Fruit fly (Drosophila melanogaster) whole organism, embryonic: ENCODE measurements around the gene CG14442.

ENCODE experiments used
- Atf3 ChIP-seq: fragments of 200-800 bp; sonication (Bioruptor generic); optimal IDR thresholded peaks from 3 replicates; lab custom pipeline; 2016; ENCODE audit warnings: missing biosample characterization, missing genetic modification characterization
- B-H1 ChIP-seq: fragments of 200-800 bp; sonication (Bioruptor generic); IDR thresholded peaks from 3 replicates; pipeline ENCODE4 v1.3.6; 2022; ENCODE audit warnings: missing biosample characterization, missing genetic modification characterization
- CG10366 ChIP-seq: fragments of 200-800 bp; sonication (Bioruptor generic); IDR thresholded peaks from 2 replicates; pipeline ENCODE4 v1.3.6; 2022; ENCODE audit warnings: missing biosample characterization, missing genetic modification characterization
- CG11085 ChIP-seq: fragments of 200-800 bp; sonication (Bioruptor generic); IDR thresholded peaks from 2 replicates; pipeline ENCODE4 v1.3.6; 2022; ENCODE audit warnings: missing biosample characterization, missing genetic modification characterization
- CG15601 ChIP-seq: fragments of 200-800 bp; sonication (Bioruptor generic); optimal IDR thresholded peaks from 3 replicates; lab custom pipeline; 2019; ENCODE audit warnings: missing biosample characterization, mild to moderate bottlenecking, missing genetic modification characterization, moderate library complexity
- CG16815 ChIP-seq: fragments of 200-800 bp; sonication (Bioruptor generic); optimal IDR thresholded peaks from 3 replicates; lab custom pipeline; 2017; ENCODE audit warnings: missing biosample characterization, mild to moderate bottlenecking, missing genetic modification characterization
- CG2875 ChIP-seq: fragments of 200-800 bp; sonication (Bioruptor generic); optimal IDR thresholded peaks from 2 replicates; lab custom pipeline; 2017; ENCODE audit warnings: missing biosample characterization, mild to moderate bottlenecking, missing genetic modification characterization, missing genetic modification reagents
- CG4820 ChIP-seq: fragments of 200-800 bp; sonication (Bioruptor generic); optimal IDR thresholded peaks from 3 replicates; lab custom pipeline; 2016; ENCODE audit warnings: missing biosample characterization, missing genetic modification characterization
- CG4854 ChIP-seq: fragments of 200-800 bp; sonication (Bioruptor generic); optimal IDR thresholded peaks from 2 replicates; lab custom pipeline; 2016; ENCODE audit warnings: missing biosample characterization, missing genetic modification characterization, inconsistent platforms
- CG5953 ChIP-seq: fragments of 200-800 bp; sonication (Bioruptor generic); IDR thresholded peaks from 2 replicates; pipeline ENCODE4 v1.3.6; 2022; ENCODE audit warnings: missing biosample characterization, missing genetic modification characterization
- CG7963 ChIP-seq: fragments of 200-800 bp; sonication (Bioruptor generic); IDR thresholded peaks from 3 replicates; pipeline ENCODE4 v1.3.6; 2022; ENCODE audit warnings: missing biosample characterization, missing genetic modification characterization; ENCODE audit not compliant: partially characterized antibody
- CG9727 ChIP-seq: fragments of 200-800 bp; sonication (Bioruptor generic); optimal IDR thresholded peaks from 3 replicates; lab custom pipeline; 2017; ENCODE audit warnings: missing biosample characterization, mild to moderate bottlenecking, missing genetic modification characterization
- CHES-1-like ChIP-seq: fragments of 200-800 bp; sonication (Bioruptor generic); optimal IDR thresholded peaks from 2 replicates; lab custom pipeline; 2016; ENCODE audit warnings: missing biosample characterization, missing genetic modification characterization
- CTCF ChIP-seq: fragments of 200-800 bp; sonication (Bioruptor generic); optimal IDR thresholded peaks from 2 replicates; lab custom pipeline; 2017; ENCODE audit warnings: missing biosample characterization, mild to moderate bottlenecking, missing genetic modification characterization, moderate library complexity
- Dbx ChIP-seq: fragments of 200-800 bp; sonication (Bioruptor generic); IDR thresholded peaks from 3 replicates; pipeline ENCODE4 v1.3.6; 2022; ENCODE audit warnings: missing biosample characterization, missing genetic modification characterization
- Dfd ChIP-seq, 2 experiments: fragments of >200 bp; optimal IDR thresholded peaks; 2 replicates each; lab custom pipeline; 2017; ENCODE audit warnings: missing biosample characterization in 2 of 2, missing genetic modification characterization in 2 of 2
- Doc2 ChIP-seq: fragments of 200-800 bp; sonication (Bioruptor generic); IDR thresholded peaks from 2 replicates; pipeline ENCODE4 v1.3.6; 2022; ENCODE audit warnings: missing biosample characterization, missing genetic modification characterization
- Fer2 ChIP-seq: fragments of 200-800 bp; sonication (Bioruptor generic); optimal IDR thresholded peaks from 2 replicates; lab custom pipeline; 2018; ENCODE audit warnings: missing biosample characterization, mild to moderate bottlenecking, missing genetic modification characterization, moderate library complexity
- NfI ChIP-seq: fragments of 200-800 bp; sonication (Bioruptor generic); optimal IDR thresholded peaks from 3 replicates; lab custom pipeline; 2018; ENCODE audit warnings: missing biosample characterization, mild to moderate bottlenecking, missing genetic modification characterization, moderate library complexity
- Ptx1 ChIP-seq: fragments of 200-800 bp; sonication (Bioruptor generic); IDR thresholded peaks from 2 replicates; pipeline ENCODE4 v1.3.6; 2022; ENCODE audit warnings: missing biosample characterization, missing genetic modification characterization
- Rfx ChIP-seq: fragments of 200-800 bp; sonication (Bioruptor generic); IDR thresholded peaks from 2 replicates; pipeline ENCODE4 v1.3.6; 2022; ENCODE audit warnings: missing biosample characterization, missing genetic modification characterization
- Rx ChIP-seq: fragments of 200-800 bp; sonication (Bioruptor generic); IDR thresholded peaks from 2 replicates; pipeline ENCODE4 v1.3.6; 2022; ENCODE audit warnings: missing biosample characterization, missing genetic modification characterization
- Sox102F ChIP-seq: fragments of 200-800 bp; sonication (Bioruptor generic); optimal IDR thresholded peaks from 2 replicates; lab custom pipeline; 2018; ENCODE audit warnings: missing biosample characterization, mild to moderate bottlenecking, missing genetic modification characterization, moderate library complexity
- Spps ChIP-seq: fragments of 200-800 bp; sonication (Bioruptor generic); optimal IDR thresholded peaks from 2 replicates; lab custom pipeline; 2018; ENCODE audit warnings: missing biosample characterization, mild to moderate bottlenecking, missing genetic modification characterization
- Ssrp ChIP-seq: fragments of 200-800 bp; sonication (Bioruptor generic); optimal IDR thresholded peaks from 2 replicates; lab custom pipeline; 2018; ENCODE audit warnings: missing biosample characterization, mild to moderate bottlenecking, missing genetic modification characterization, moderate library complexity
- Taf1 ChIP-seq: fragments of 200-800 bp; sonication (Bioruptor generic); IDR thresholded peaks from 2 replicates; pipeline ENCODE4 v1.3.6; 2022; ENCODE audit warnings: missing biosample characterization, missing genetic modification characterization
- abd-A ChIP-seq: fragments of 200-800 bp; sonication (Bioruptor generic); optimal IDR thresholded peaks from 3 replicates; lab custom pipeline; 2019; ENCODE audit warnings: missing biosample characterization, mild to moderate bottlenecking, missing genetic modification characterization, moderate library complexity
- ac ChIP-seq: fragments of 200-800 bp; sonication (Bioruptor generic); optimal IDR thresholded peaks from 3 replicates; lab custom pipeline; 2017; ENCODE audit warnings: missing biosample characterization, mild to moderate bottlenecking, missing genetic modification characterization
- bab2 ChIP-seq: fragments of 200-800 bp; sonication (Bioruptor generic); optimal IDR thresholded peaks from 2 replicates; lab custom pipeline; 2016; ENCODE audit warnings: missing biosample characterization, missing genetic modification characterization
- crp ChIP-seq, 2 experiments: fragments of 200-800 bp; sonication (Bioruptor generic); optimal IDR thresholded peaks; 2 replicates in 1 of 2; 3 replicates in 1 of 2; lab custom pipeline; 2017; ENCODE audit warnings: missing biosample characterization in 2 of 2, missing genetic modification characterization in 2 of 2, mild to moderate bottlenecking in 1 of 2, moderate library complexity in 1 of 2
- dmrt11E ChIP-seq: fragments of 200-800 bp; sonication (Bioruptor generic); optimal IDR thresholded peaks from 3 replicates; lab custom pipeline; 2018; ENCODE audit warnings: missing biosample characterization, mild to moderate bottlenecking, missing genetic modification characterization, moderate library complexity
- dysf ChIP-seq: fragments of 200-800 bp; sonication (Bioruptor generic); IDR thresholded peaks from 3 replicates; pipeline ENCODE4 v1.3.6; 2022; ENCODE audit warnings: missing biosample characterization, missing genetic modification characterization
- gcm ChIP-seq: fragments of 200-800 bp; sonication (Bioruptor generic); optimal IDR thresholded peaks from 2 replicates; lab custom pipeline; 2019; ENCODE audit warnings: missing biosample characterization, mild to moderate bottlenecking, missing genetic modification characterization, moderate library complexity
- gsb ChIP-seq: fragments of 200-800 bp; sonication (Bioruptor generic); IDR thresholded peaks from 2 replicates; pipeline ENCODE4 v1.3.6; 2022; ENCODE audit warnings: missing biosample characterization, missing genetic modification characterization
- h ChIP-seq: fragments of >200 bp; optimal IDR thresholded peaks from 2 replicates; lab custom pipeline; 2017
- hb ChIP-seq: fragments of 200-800 bp; sonication (Bioruptor generic); IDR thresholded peaks from 3 replicates; pipeline ENCODE4 v1.3.6; 2022; ENCODE audit warnings: missing biosample characterization, missing genetic modification characterization; ENCODE audit not compliant: partially characterized antibody
- kay ChIP-seq: fragments of 200-800 bp; sonication (Bioruptor generic); optimal IDR thresholded peaks from 2 replicates; lab custom pipeline; 2016; ENCODE audit warnings: missing biosample characterization, missing genetic modification characterization
- lmd ChIP-seq: fragments of 200-800 bp; sonication (Bioruptor generic); IDR thresholded peaks from 2 replicates; pipeline ENCODE4 v1.3.6; 2022; ENCODE audit warnings: missing biosample characterization, missing genetic modification characterization
- lov ChIP-seq, 2 experiments: fragments of 200-800 bp in 1 of 2; fragments of >200 bp in 1 of 2; sonication (Bioruptor generic) in 1 of 2; IDR thresholded peaks in 1 of 2; optimal IDR thresholded peaks in 1 of 2; 2 replicates in 1 of 2; 3 replicates in 1 of 2; pipeline versions ENCODE4 v1.3.6 to Lab custom; 2017 to 2022; ENCODE audit warnings: missing biosample characterization in 1 of 2, missing genetic modification characterization in 1 of 2
- odd ChIP-seq: fragments of 200-800 bp; sonication (Bioruptor generic); optimal IDR thresholded peaks from 2 replicates; lab custom pipeline; 2017; ENCODE audit warnings: missing biosample characterization, mild to moderate bottlenecking, missing genetic modification characterization
- onecut ChIP-seq: fragments of 200-800 bp; sonication (Bioruptor generic); IDR thresholded peaks from 2 replicates; pipeline ENCODE4 v1.3.6; 2022; ENCODE audit warnings: missing biosample characterization, missing genetic modification characterization
- pfk ChIP-seq: fragments of 200-800 bp; sonication (Bioruptor generic); optimal IDR thresholded peaks from 2 replicates; lab custom pipeline; 2018; ENCODE audit warnings: missing biosample characterization, mild to moderate bottlenecking, missing genetic modification characterization, moderate library complexity
- phol ChIP-seq: fragments of 200-800 bp; sonication (Bioruptor generic); optimal IDR thresholded peaks from 3 replicates; lab custom pipeline; 2018; ENCODE audit warnings: missing biosample characterization, mild to moderate bottlenecking, missing genetic modification characterization, moderate library complexity
- repo ChIP-seq: fragments of 200-800 bp; sonication (Bioruptor generic); optimal IDR thresholded peaks from 2 replicates; lab custom pipeline; 2016; ENCODE audit warnings: missing biosample characterization, missing genetic modification characterization
- sc ChIP-seq, 3 experiments: fragments of >200 bp in 2 of 3; fragments of 200-800 bp in 1 of 3; sonication (Bioruptor generic) in 1 of 3; optimal IDR thresholded peaks; 2 replicates in 2 of 3; 3 replicates in 1 of 3; lab custom pipeline; 2017; ENCODE audit warnings: mild to moderate bottlenecking in 1 of 3, missing biosample characterization in 1 of 3, missing genetic modification characterization in 1 of 3, missing genetic modification reagents in 1 of 3
- seq ChIP-seq: fragments of 200-800 bp; sonication (Bioruptor generic); IDR thresholded peaks from 2 replicates; pipeline ENCODE4 v1.3.6; 2022; ENCODE audit warnings: missing biosample characterization, missing genetic modification characterization
- ssp ChIP-seq: fragments of 200-800 bp; sonication (Bioruptor generic); IDR thresholded peaks from 2 replicates; pipeline ENCODE4 v1.3.6; 2022; ENCODE audit warnings: missing biosample characterization, missing genetic modification characterization
- tll ChIP-seq, 2 experiments: fragments of 200-800 bp in 1 of 2; fragments of >200 bp in 1 of 2; sonication (Bioruptor generic) in 1 of 2; optimal IDR thresholded peaks; 2 replicates each; lab custom pipeline; 2017 to 2019; ENCODE audit warnings: missing biosample characterization in 2 of 2, missing genetic modification characterization in 2 of 2, mild to moderate bottlenecking in 1 of 2, moderate library complexity in 1 of 2
- vnd ChIP-seq: fragments of 200-800 bp; sonication (Bioruptor generic); IDR thresholded peaks from 3 replicates; pipeline ENCODE4 v1.3.6; 2022; ENCODE audit warnings: missing biosample characterization, missing genetic modification characterization; ENCODE audit not compliant: partially characterized antibody
- wor ChIP-seq: fragments of 200-800 bp; sonication (Bioruptor generic); IDR thresholded peaks from 2 replicates; pipeline ENCODE4 v1.3.6; 2022; ENCODE audit warnings: missing biosample characterization, missing genetic modification characterization
- zen2 ChIP-seq: fragments of 200-800 bp; sonication (Bioruptor generic); IDR thresholded peaks from 3 replicates; pipeline ENCODE4 v1.3.6; 2022; ENCODE audit warnings: missing biosample characterization, missing genetic modification characterization; ENCODE audit not compliant: partially characterized antibody

Gene CG14442

dm6 chrX:6661392-6661837 is 33.4 kb downstream of the CG14442 start, which contains the start of the genes CG3224 and Ctr1A (continued):
- TF ChIP-seq CG2875 (GFP tag; lab: Kevin White, UChicago), result no peak
- no peak for TF ChIP-seq Dbx
- no peak for TF ChIP-seq ssp (GFP tag; lab: Robert Waterston, UW)
- no peak for TF ChIP-seq Ptx1 (GFP tag; lab: Robert Waterston, UW)
- no peak for TF ChIP-seq Ssrp (tag; lab: Kevin White, UChicago)
- no peak for TF ChIP-seq CG4854 (GFP tag; lab: Kevin White, UChicago)
- no peak for TF ChIP-seq Dfd (GFP tag; optimal IDR thresholded peaks at IDR 0.05; lab: Kevin White, UChicago)
- TF ChIP-seq lov (optimal IDR thresholded peaks at IDR 0.05; lab: Kevin White, UChicago), result no peak
- TF ChIP-seq lov (GFP tag; IDR thresholded peaks at IDR 0.05; lab: Robert Waterston, UW), result no peak
- TF ChIP-seq lmd, result no peak
- peak; percentile 51 to 89 for TF ChIP-seq crp (GFP tag; optimal IDR thresholded peaks at IDR 0.05; lab: Kevin White, UChicago)
- no peak for TF ChIP-seq odd (GFP tag; lab: Kevin White, UChicago)
- TF ChIP-seq dmrt11E, result no peak
- TF ChIP-seq repo, result no peak
- no peak for TF ChIP-seq CG7963
- no peak for TF ChIP-seq CTCF (GFP tag; lab: Kevin White, UChicago)
- no peak for TF ChIP-seq CG11085 (GFP tag; lab: Robert Waterston, UW)
- no peak for TF ChIP-seq CG9727 (GFP tag; lab: Kevin White, UChicago)
- TF ChIP-seq CG15601 (tag; lab: Kevin White, UChicago), result peak; percentile 19
- no peak for TF ChIP-seq seq
- no peak for TF ChIP-seq CG5953
- peak; percentile 62 for TF ChIP-seq abd-A (tag; lab: Kevin White, UChicago)
- TF ChIP-seq phol (tag; lab: Kevin White, UChicago), result no peak
- TF ChIP-seq onecut (GFP tag; lab: Robert Waterston, UW), result no peak
- no peak for TF ChIP-seq CG10366 (GFP tag; lab: Robert Waterston, UW)
- TF ChIP-seq dysf (GFP tag; lab: Robert Waterston, UW), result no peak
- no peak for TF ChIP-seq gsb
- no peak for TF ChIP-seq bab2 (GFP tag; lab: Kevin White, UChicago)
- no peak for TF ChIP-seq hb
- no peak for TF ChIP-seq CG16815 (GFP tag; lab: Kevin White, UChicago)
- no peak for TF ChIP-seq kay
- TF ChIP-seq CHES-1-like (GFP tag; lab: Kevin White, UChicago), result peak; percentile 13
- no peak for TF ChIP-seq sc (optimal IDR thresholded peaks at IDR 0.05; lab: Kevin White, UChicago)
- TF ChIP-seq sc (GFP tag; optimal IDR thresholded peaks at IDR 0.05; lab: Kevin White, UChicago), result no peak
- TF ChIP-seq Sox102F (GFP tag; lab: Kevin White, UChicago), result no peak
- no peak for TF ChIP-seq Spps (tag; lab: Kevin White, UChicago)
- no peak for TF ChIP-seq Doc2
- TF ChIP-seq B-H1 (GFP tag; lab: Robert Waterston, UW), result no peak
- no peak for TF ChIP-seq ac (GFP tag; lab: Kevin White, UChicago)
- TF ChIP-seq gcm (GFP tag; lab: Kevin White, UChicago), result no peak
- no peak for TF ChIP-seq tll (GFP tag; optimal IDR thresholded peaks at IDR 0.05; lab: Kevin White, UChicago)
- no peak for TF ChIP-seq Atf3 (GFP tag; lab: Kevin White, UChicago)
- no peak for TF ChIP-seq NfI
- no peak for TF ChIP-seq Rx (GFP tag; lab: Robert Waterston, UW)
- TF ChIP-seq zen2, result no peak
- no peak for TF ChIP-seq Rfx (GFP tag; lab: Robert Waterston, UW)
- no peak for TF ChIP-seq CG4820
- TF ChIP-seq Taf1, result no peak
- TF ChIP-seq vnd (GFP tag; lab: Robert Waterston, UW), result no peak
- no peak for TF ChIP-seq pfk (GFP tag; lab: Kevin White, UChicago)
- no peak for TF ChIP-seq wor (GFP tag; lab: Robert Waterston, UW)
- TF ChIP-seq Fer2 (tag; lab: Kevin White, UChicago), result no peak
- no peak for TF ChIP-seq h (lab: Kevin White, UChicago)
